Fruit fly (Drosophila melanogaster) whole organism, pupa: ENCODE results near the gene kst.

Experiments
- CG10348 ChIP-seq: fragments of 200-800 bp; sonication (Bioruptor generic); IDR thresholded peaks from 2 replicates; pipeline ENCODE4 v1.3.6; 2022; ENCODE audit warnings: missing biosample characterization, missing genetic modification characterization
- CG12605 ChIP-seq: fragments of 200-800 bp; sonication (Bioruptor generic); IDR thresholded peaks from 2 replicates; pipeline ENCODE4 v1.3.6; 2022; ENCODE audit warnings: missing biosample characterization, missing genetic modification characterization
- CG17806 ChIP-seq: fragments of 200-800 bp; sonication (Bioruptor generic); optimal IDR thresholded peaks from 2 replicates; lab custom pipeline; 2018; ENCODE audit warnings: missing biosample characterization, mild to moderate bottlenecking, missing genetic modification characterization, moderate library complexity
- CG4496 ChIP-seq: fragments of 200-800 bp; sonication (Bioruptor generic); IDR thresholded peaks from 3 replicates; pipeline ENCODE4 v1.3.6; 2022; ENCODE audit warnings: missing biosample characterization, missing genetic modification characterization
- CG8159 ChIP-seq: fragments of 200-800 bp; sonication (Bioruptor generic); optimal IDR thresholded peaks from 3 replicates; lab custom pipeline; 2018; ENCODE audit warnings: missing biosample characterization, mild to moderate bottlenecking, missing genetic modification characterization, moderate library complexity
- CG9948 ChIP-seq: fragments of 200-800 bp; sonication (Bioruptor generic); optimal IDR thresholded peaks from 2 replicates; lab custom pipeline; 2018; ENCODE audit warnings: missing biosample characterization, mild to moderate bottlenecking, missing genetic modification characterization, moderate library complexity
- D1 ChIP-seq: fragments of 200-800 bp; sonication (Bioruptor generic); optimal IDR thresholded peaks from 2 replicates; lab custom pipeline; 2018; ENCODE audit warnings: missing biosample characterization, mild to moderate bottlenecking, missing genetic modification characterization, moderate library complexity
- EcR ChIP-seq: fragments of 200-800 bp; sonication (Bioruptor generic); optimal IDR thresholded peaks from 3 replicates; lab custom pipeline; 2019; ENCODE audit warnings: missing biosample characterization, missing genetic modification characterization, mild to moderate bottlenecking, moderate library complexity, missing genetic modification reagents
- Pif1B ChIP-seq: fragments of 200-800 bp; sonication (Bioruptor generic); optimal IDR thresholded peaks from 3 replicates; lab custom pipeline; 2016; ENCODE audit warnings: missing biosample characterization, missing genetic modification characterization
- Snoo ChIP-seq: fragments of 200-800 bp; sonication (Bioruptor generic); optimal IDR thresholded peaks from 3 replicates; lab custom pipeline; 2017; ENCODE audit warnings: missing biosample characterization, mild to moderate bottlenecking, missing genetic modification characterization, inconsistent platforms
- fd96Ca ChIP-seq: fragments of 200-800 bp; sonication (Bioruptor generic); IDR thresholded peaks from 3 replicates; pipeline ENCODE4 v1.3.6; 2022; ENCODE audit warnings: missing biosample characterization, missing genetic modification characterization
- rn ChIP-seq: fragments of 200-800 bp; sonication (Bioruptor generic); IDR thresholded peaks from 2 replicates; pipeline ENCODE4 v1.3.6; 2022; ENCODE audit warnings: missing biosample characterization, missing genetic modification characterization

DNA sequence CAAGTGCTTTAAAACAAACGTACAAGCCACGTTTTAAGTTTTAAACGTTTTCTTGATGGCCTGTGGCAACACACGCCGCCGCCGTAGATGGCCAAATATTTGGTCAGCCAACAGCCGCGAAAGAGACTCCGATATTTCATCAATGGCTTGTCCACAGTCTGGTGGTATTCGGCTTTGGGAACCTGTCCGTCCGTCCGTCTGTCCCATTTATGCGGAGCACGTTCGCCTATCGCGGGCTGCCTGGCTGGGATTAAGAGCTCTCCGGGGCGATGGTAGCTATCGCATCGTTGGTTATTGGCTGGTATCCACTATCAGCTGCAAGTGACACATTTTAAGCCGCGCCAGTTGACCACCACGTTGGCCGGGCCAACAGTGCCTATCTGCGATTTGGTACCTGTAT lies 29.1 kb upstream of the kst start:
- TF ChIP-seq CG10348 (GFP tag; lab: Robert Waterston, UW), result no peak
- TF ChIP-seq CG12605 (GFP tag; lab: Robert Waterston, UW), result no peak
- TF ChIP-seq Pif1B (GFP tag; lab: Kevin White, UChicago), result no peak
- no peak for TF ChIP-seq fd96Ca (GFP tag; lab: Robert Waterston, UW)
- no peak for TF ChIP-seq CG17806 (tag; lab: Kevin White, UChicago)
- no peak for TF ChIP-seq Snoo (tag; lab: Kevin White, UChicago)
- TF ChIP-seq rn, result no peak
- no peak for TF ChIP-seq EcR
- TF ChIP-seq CG8159, result no peak
- TF ChIP-seq D1, result no peak
- TF ChIP-seq CG4496 (GFP tag; lab: Robert Waterston, UW), result 0 out of 3 replicates have a peak, but pooled peaks have one; percentile 28
- TF ChIP-seq CG9948 (tag; lab: Kevin White, UChicago), result no peak
